Worm (Caenorhabditis elegans) whole organism, L4/young adult: ENCODE measurements around the gene K07F5.22.
"Not testable (repeated sequence)": the region's sequence is repeated elsewhere in the genome, so short reads cannot be mapped to it uniquely, and the experiment has no call there.

Experiments
- W03F9.2 ChIP-seq: fragments of 150-350 bp; optimal IDR thresholded peaks from 2 replicates; lab custom pipeline; 2014; ENCODE audit warnings: missing biosample characterization, missing genetic modification characterization
- dao-5 ChIP-seq: sonication (generic microtip); optimal IDR thresholded peaks from 2 replicates; lab custom pipeline; 2016; ENCODE audit warnings: missing genotype, missing genetic modification characterization, moderate library complexity, missing compliant biosample characterization
- him-1 ChIP-seq: sonication (generic microtip); optimal IDR thresholded peaks from 2 replicates; lab custom pipeline; 2016; ENCODE audit warnings: missing genotype, missing genetic modification reagents, missing genetic modification characterization, missing compliant biosample characterization

The K07F5.22 gene

DNA sequence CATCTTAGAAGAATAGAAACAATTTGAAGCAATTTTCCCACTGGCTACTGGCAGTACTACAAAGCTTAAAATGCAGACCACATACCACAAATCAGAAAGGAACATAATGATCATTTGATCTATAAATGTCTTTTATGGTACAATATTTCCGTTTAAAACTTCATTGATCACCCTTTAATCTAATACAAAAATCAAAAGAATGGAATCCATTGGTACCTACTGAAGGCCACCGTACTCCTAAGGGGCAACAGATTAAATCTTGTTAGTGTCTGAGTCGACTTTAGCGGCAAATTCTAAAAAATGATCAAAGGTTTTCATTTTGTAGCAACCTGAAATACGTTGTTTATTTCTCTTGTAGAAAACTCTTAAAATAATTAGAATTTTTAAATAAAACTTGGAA lies 7.3 kb downstream of the K07F5.22 start:
- TF ChIP-seq dao-5 (tag; lab: Kevin White, UChicago): no peak
- no peak for TF ChIP-seq W03F9.2 (tag; lab: Kevin White, UChicago)
- no peak for TF ChIP-seq him-1 (tag; lab: Kevin White, UChicago)

- no peak for TF ChIP-seq him-1 (tag; lab: Kevin White, UChicago)
- TF ChIP-seq dao-5 (tag; lab: Kevin White, UChicago): no peak
- no peak for TF ChIP-seq W03F9.2 (tag; lab: Kevin White, UChicago)
Measured at ce11 chrIV:9872786-9873185, 7.9 kb downstream of the K07F5.22 start.

- TF ChIP-seq dao-5 (tag; lab: Kevin White, UChicago) (no peak), W03F9.2 (tag; lab: Kevin White, UChicago) (peak; percentile 30)
Measured at ce11 chrIV:9873837-9874236, 9.0 kb downstream of the K07F5.22 start.

DNA sequence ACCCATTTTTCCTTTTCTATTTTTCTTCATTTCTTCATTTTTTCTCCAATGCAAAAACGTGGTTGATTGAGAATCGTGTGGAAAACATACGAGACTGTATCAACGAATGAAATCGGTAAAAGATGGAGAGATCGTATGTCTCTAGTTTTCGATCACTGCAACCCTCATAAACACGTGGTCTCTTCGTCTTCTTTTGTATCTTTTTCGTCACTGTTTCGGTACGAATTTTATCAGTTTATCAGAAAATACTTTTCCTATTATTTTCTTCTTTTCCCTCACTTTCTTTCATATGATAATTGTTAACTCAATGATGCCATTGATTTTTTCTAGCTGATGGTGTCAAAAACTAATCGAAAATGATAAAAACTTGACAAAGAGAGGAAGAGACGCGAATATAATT lies 10.8 kb downstream of the K07F5.22 start:
- no peak for TF ChIP-seq W03F9.2 (tag; lab: Kevin White, UChicago)
- TF ChIP-seq him-1 (tag; lab: Kevin White, UChicago): no peak

- TF ChIP-seq dao-5 (tag; lab: Kevin White, UChicago) (no peak), W03F9.2 (tag; lab: Kevin White, UChicago) (no peak), him-1 (tag; lab: Kevin White, UChicago) (no peak)
Measured at ce11 chrIV:9878893-9879379, 14.1 kb downstream of the K07F5.22 start, which contains the start of gene nhr-4. nhr-4 (plus strand) TSS chrIV:9879329.

DNA sequence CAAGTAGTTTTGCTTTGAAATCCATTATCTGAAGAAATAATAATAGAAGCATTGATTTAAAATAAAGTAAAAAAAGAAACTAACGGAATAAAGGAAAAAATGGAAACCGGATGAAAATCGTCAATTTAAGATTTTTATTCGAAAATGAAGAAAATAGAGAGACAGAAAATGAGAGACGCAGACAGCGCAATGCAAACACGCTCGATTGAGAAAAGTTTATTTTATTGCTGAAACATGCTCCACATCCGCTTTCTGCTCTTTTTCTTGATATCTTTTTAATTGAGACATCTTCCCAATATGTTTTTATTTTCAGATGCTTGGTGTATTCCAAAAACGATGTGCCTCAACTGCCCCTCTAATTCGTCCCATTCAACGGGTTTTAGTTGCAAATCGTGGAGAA lies 19.4 kb downstream of the K07F5.22 start, which contains the start of the genes prp-18 and mccc-1:
TSS of gene prp-18 (minus strand) at position 127 of the 400 bp plus-strand sequence.
TSS of gene mccc-1 (plus strand) at position 314 of the 400 bp plus-strand sequence.
- no peak for TF ChIP-seq W03F9.2 (tag; lab: Kevin White, UChicago)
- no peak for TF ChIP-seq dao-5 (tag; lab: Kevin White, UChicago)
- TF ChIP-seq him-1 (tag; lab: Kevin White, UChicago): no peak

DNA sequence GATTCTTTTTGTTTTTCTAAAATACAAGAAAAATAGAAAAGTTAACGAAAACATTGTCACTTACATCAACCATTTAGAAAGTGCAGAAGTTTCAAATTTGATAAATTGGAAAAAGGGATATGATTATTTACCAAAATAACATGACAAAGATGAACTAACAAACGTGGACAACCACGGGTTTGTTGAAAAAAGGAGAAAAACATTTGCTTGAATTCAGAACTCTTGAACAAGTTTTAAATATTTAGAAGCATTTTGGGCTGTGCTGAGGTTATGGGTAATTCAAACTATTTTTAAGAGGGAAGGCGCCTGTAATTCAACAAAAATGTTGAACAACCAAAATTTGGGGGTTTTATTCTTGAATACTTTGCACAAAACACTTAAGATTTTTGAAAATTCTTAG lies 25.0 kb downstream of the K07F5.22 start, which contains the start of gene ttbk-3:
TSS of gene ttbk-3 (minus strand) at position 101 of the 400 bp plus-strand sequence.
- TF ChIP-seq him-1 (tag; lab: Kevin White, UChicago) (no peak), dao-5 (tag; lab: Kevin White, UChicago) (no peak), W03F9.2 (tag; lab: Kevin White, UChicago) (no peak)

DNA sequence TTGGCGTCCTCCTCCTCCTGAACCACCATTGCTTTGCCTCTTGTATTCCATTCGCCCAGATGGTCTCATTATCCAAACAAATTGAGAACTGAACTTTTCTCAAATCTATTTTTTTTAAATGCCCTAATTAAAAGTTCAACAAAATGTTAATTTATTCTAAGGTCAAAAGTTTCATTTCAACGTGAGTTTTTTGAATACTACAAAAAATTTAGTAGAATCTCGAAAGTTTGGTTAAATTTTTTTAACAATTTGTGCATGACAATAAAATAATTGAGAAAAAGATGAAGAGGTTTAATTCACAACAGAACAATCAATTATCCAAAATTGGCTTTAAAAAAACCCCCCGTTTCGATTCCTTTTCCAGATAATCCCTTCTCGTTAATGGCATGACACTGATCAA lies 27.1 kb downstream of the K07F5.22 start, which contains the start of gene F32B6.4:
TSS of gene F32B6.4 (minus strand) at position 101 of the 400 bp plus-strand sequence.
- TF ChIP-seq him-1 (tag; lab: Kevin White, UChicago) (no peak), W03F9.2 (tag; lab: Kevin White, UChicago) (no peak), dao-5 (tag; lab: Kevin White, UChicago) (no peak)

DNA sequence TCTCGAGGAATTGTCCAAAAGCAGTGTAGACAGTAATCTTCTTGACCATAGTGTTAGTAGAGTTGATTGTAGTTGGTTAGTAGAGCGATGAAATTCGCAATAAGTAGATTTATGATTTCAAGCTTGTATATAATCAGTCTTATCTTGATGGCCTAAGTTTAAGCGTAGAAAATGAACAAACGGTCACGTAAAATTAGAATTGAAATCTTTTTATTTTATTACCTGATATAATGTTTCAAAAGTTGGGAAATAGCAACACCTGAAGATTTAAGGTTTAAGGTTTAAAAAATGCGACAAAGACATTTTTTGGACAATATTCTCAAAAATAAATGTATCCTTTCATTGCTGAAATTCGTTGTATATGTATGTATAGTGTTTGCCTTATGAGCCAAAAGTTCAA lies 28.8 kb downstream of the K07F5.22 start, which contains the start of gene sss-1:
TSS of gene sss-1 (minus strand) at position 101 of the 400 bp plus-strand sequence.
- TF ChIP-seq him-1, dao-5, W03F9.2 (tag; lab: Kevin White, UChicago): not testable (repeated sequence)

ce11 chrIV:9894331-9894730 lies 29.5 kb downstream of the K07F5.22 start, which contains the start of gene msp-77:
msp-77 (plus strand) TSS chrIV:9894631.
- not testable (repeated sequence) for TF ChIP-seq him-1, dao-5, W03F9.2 (tag; lab: Kevin White, UChicago)

ce11 chrIV:9895088-9895487 lies 30.2 kb downstream of the K07F5.22 start, which contains the start of gene ssp-32:
ssp-32 (plus strand) TSS chrIV:9895388.
- TF ChIP-seq W03F9.2 (tag; lab: Kevin White, UChicago) (no peak), him-1 (tag; lab: Kevin White, UChicago) (no peak), dao-5 (tag; lab: Kevin White, UChicago) (no peak)

ce11 chrIV:9898712-9899111 lies 33.8 kb downstream of the K07F5.22 start, which contains the start of gene tbc-3:
tbc-3 (plus strand) TSS chrIV:9899012.
- TF ChIP-seq W03F9.2 (tag; lab: Kevin White, UChicago) (no peak), dao-5 (tag; lab: Kevin White, UChicago) (no peak), him-1 (tag; lab: Kevin White, UChicago) (no peak)

ce11 chrIV:9899227-9899626 lies 34.3 kb downstream of the K07F5.22 start:
- no peak for TF ChIP-seq W03F9.2 (tag; lab: Kevin White, UChicago)
- no peak for TF ChIP-seq dao-5 (tag; lab: Kevin White, UChicago)
- no peak for TF ChIP-seq him-1 (tag; lab: Kevin White, UChicago)

DNA sequence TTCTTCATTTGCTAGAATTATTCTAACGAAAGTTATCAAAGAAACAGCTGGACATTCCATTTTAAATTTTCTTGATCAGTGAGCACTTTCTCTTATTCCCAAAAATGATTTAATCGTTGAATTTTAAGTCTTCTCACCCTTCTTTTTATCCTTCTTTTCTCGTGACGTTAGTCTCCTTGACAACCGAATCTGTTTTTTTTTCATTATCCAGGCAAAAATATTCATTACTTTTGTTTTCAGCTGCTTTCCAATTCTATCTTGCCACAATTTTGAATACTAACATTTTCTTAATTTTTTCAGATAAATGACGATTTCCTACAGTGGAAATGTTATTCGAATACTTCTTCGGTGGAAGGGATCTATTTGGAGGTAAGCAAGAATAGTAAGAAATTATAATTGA lies 38.7 kb downstream of the K07F5.22 start, which contains the start of gene best-13:
TSS of gene best-13 (plus strand) at position 301 of the 400 bp plus-strand sequence.
- TF ChIP-seq dao-5 (tag; lab: Kevin White, UChicago): no peak
- no peak for TF ChIP-seq him-1 (tag; lab: Kevin White, UChicago)
- no peak for TF ChIP-seq W03F9.2 (tag; lab: Kevin White, UChicago)
